Worm (Caenorhabditis elegans): ENCODE measurements around the gene Y71H2AM.25.

Gene Y71H2AM.25

ce11 chrIII:2811410-2811809 lies 9.1 kb downstream of the Y71H2AM.25 start (continued):
- TF ChIP-seq ZK185.1 (tag; optimal IDR thresholded peaks at IDR 0.05; ENCODE audit: poor library complexity, severe bottlenecking) = peak; percentile 30
- no peak for TF ChIP-seq snpc-1.3 (tag; optimal IDR thresholded peaks at IDR 0.05; ENCODE audit: insufficient read depth)
- no peak for TF ChIP-seq ztf-22 (GFP tag; optimal IDR thresholded peaks at IDR 0.05)
- TF ChIP-seq Y56A3A.18 (GFP tag; IDR thresholded peaks at IDR 0.05) = peak; percentile 56; the same call in 1 of the 2 replicates
- TF ChIP-seq pbrm-1 (GFP tag; IDR thresholded peaks at IDR 0.05) = peak; percentile 52
- TF ChIP-seq B0019.2 (GFP tag; conservative IDR thresholded peaks at IDR 0.05) = no peak
- TF ChIP-seq ceh-79 (tag; optimal IDR thresholded peaks at IDR 0.05) = peak; percentile 85
- TF ChIP-seq Y53F4B.3 (GFP tag; IDR thresholded peaks at IDR 0.05) = no peak
- peak; percentile 94 for TF ChIP-seq athp-1 (tag; optimal IDR thresholded peaks at IDR 0.05)
- TF ChIP-seq repo-1 (tag; optimal IDR thresholded peaks at IDR 0.05) = peak; percentile 30
- no peak for TF ChIP-seq snpc-1.1 (tag; optimal IDR thresholded peaks at IDR 0.05; ENCODE audit: insufficient read depth)
- no peak for TF ChIP-seq lin-26 (GFP tag; IDR thresholded peaks at IDR 0.05)
- peak; percentile 37 for TF ChIP-seq die-1 (tag; optimal IDR thresholded peaks at IDR 0.05)
- peak; percentile 19 for TF ChIP-seq T26A5.8 (tag; optimal IDR thresholded peaks at IDR 0.05)
- TF ChIP-seq atf-7 (tag; optimal IDR thresholded peaks at IDR 0.05) = peak; percentile 57
- TF ChIP-seq mcd-1 (GFP tag; IDR thresholded peaks at IDR 0.05) = peak; percentile 65
- peak; percentile 56 for TF ChIP-seq ekl-4 (GFP tag; IDR thresholded peaks at IDR 0.05)
- TF ChIP-seq B0336.3 (GFP tag; IDR thresholded peaks at IDR 0.05) = peak; percentile 67; the same call in 1 of the 2 replicates
- TF ChIP-seq F49E8.2 (tag; optimal IDR thresholded peaks at IDR 0.05; ENCODE audit: insufficient read depth) = peak; percentile 69
- peak; percentile 19 for TF ChIP-seq lsl-1 (GFP tag; optimal IDR thresholded peaks at IDR 0.05)
- TF ChIP-seq chd-7 (tag; optimal IDR thresholded peaks at IDR 0.05) = peak; percentile 82
- TF ChIP-seq ztf-25 (GFP tag; IDR thresholded peaks at IDR 0.05) = no peak; the same call in 1 of the 2 replicates
- peak in 1 of 3 experiments; percentile 27 for TF ChIP-seq lin-35 (GFP tag; optimal IDR thresholded peaks at IDR 0.05)
- peak; percentile 7 for TF ChIP-seq xnd-1 (tag; optimal IDR thresholded peaks at IDR 0.05)
- peak; percentile 24; the same call in 1 of the 2 replicates for TF ChIP-seq nfyb-1 (GFP tag; IDR thresholded peaks at IDR 0.05)
- no peak for TF ChIP-seq snpc-4 (GFP tag; optimal IDR thresholded peaks at IDR 0.05)
- peak in 2 of 4 experiments; percentile 27 to 37 for TF ChIP-seq snpc-4 (tag; optimal IDR thresholded peaks at IDR 0.05)

- TF ChIP-seq tbp1 (GFP tag; optimal IDR thresholded peaks at IDR 0.05) = peak; percentile 16
- no peak for TF ChIP-seq dox-1 (GFP tag; IDR thresholded peaks at IDR 0.05)
- peak; percentile 19 for TF ChIP-seq lin-54 (GFP tag; optimal IDR thresholded peaks at IDR 0.05)
- no peak for TF ChIP-seq cebp-1 (GFP tag; IDR thresholded peaks at IDR 0.05)
- peak; percentile 11 for TF ChIP-seq cebp-1 (tag; optimal IDR thresholded peaks at IDR 0.05)
- peak in 1 of 3 experiments; percentile 66 for TF ChIP-seq lin-35 (GFP tag; optimal IDR thresholded peaks at IDR 0.05)
- peak; percentile 70 for TF ChIP-seq mcd-1 (GFP tag; IDR thresholded peaks at IDR 0.05)
- TF ChIP-seq hsf-1 (GFP tag; IDR thresholded peaks at IDR 0.05) = no peak
- TF ChIP-seq madf-8 (GFP tag; conservative IDR thresholded peaks at IDR 0.05) = peak; percentile 39
- no peak for TF ChIP-seq ccch-3 (GFP tag; optimal IDR thresholded peaks at IDR 0.05)
- peak; percentile 17 for TF ChIP-seq pha-4 (tag; optimal IDR thresholded peaks at IDR 0.05)
- TF ChIP-seq lir-1 (GFP tag; conservative IDR thresholded peaks at IDR 0.05) = no peak
- peak; percentile 42; the same call in 1 of the 2 replicates for TF ChIP-seq ceh-91 (GFP tag; IDR thresholded peaks at IDR 0.05)
- peak; percentile 13 for TF ChIP-seq nhr-80 (tag; optimal IDR thresholded peaks at IDR 0.05)
- TF ChIP-seq F33H1.4 (GFP tag; IDR thresholded peaks at IDR 0.05) = peak; percentile 53
- peak; percentile 82 for TF ChIP-seq madf-6 (GFP tag; IDR thresholded peaks at IDR 0.05)
- 0 out of 2 replicates have a peak, but pooled peaks have one; percentile 19 for TF ChIP-seq ztf-28 (GFP tag; IDR thresholded peaks at IDR 0.05)
- no peak for TF ChIP-seq hlh-26 (GFP tag; conservative IDR thresholded peaks at IDR 0.05)
- no peak for TF ChIP-seq Y95B8A.8 (GFP tag; IDR thresholded peaks at IDR 0.05)
- TF ChIP-seq lsl-1 (GFP tag; optimal IDR thresholded peaks at IDR 0.05) = peak; percentile 78
- peak; percentile 28 for TF ChIP-seq dpl-1 (GFP tag; optimal IDR thresholded peaks at IDR 0.05)
- peak; percentile 46 for TF ChIP-seq attf-5 (GFP tag; optimal IDR thresholded peaks at IDR 0.05)
- peak; percentile 38 for TF ChIP-seq lin-40 (tag; optimal IDR thresholded peaks at IDR 0.05)
Measured at ce11 chrIII:2814919-2815554, 12.8 kb downstream of the Y71H2AM.25 start, which contains the start of gene tufm-1. Gene tufm-1 (minus strand): TSS chrIII:2814969.

Data from whole organism, young adult.